Fruit fly (Drosophila melanogaster) whole organism, embryonic: ENCODE measurements around the gene CG31126.

Source experiments
- B-H1 ChIP-seq: fragments of 200-800 bp; sonication (Bioruptor generic); IDR thresholded peaks from 3 replicates; pipeline ENCODE4 v1.3.6; 2022; ENCODE audit warnings: missing biosample characterization, missing genetic modification characterization
- BtbVII ChIP-seq: fragments of 200-800 bp; sonication (Bioruptor generic); optimal IDR thresholded peaks from 3 replicates; lab custom pipeline; 2017; ENCODE audit warnings: missing biosample characterization, mild to moderate bottlenecking, missing genetic modification characterization
- CG10209 ChIP-seq: fragments of 200-800 bp; sonication (Bioruptor generic); optimal IDR thresholded peaks from 3 replicates; lab custom pipeline; 2017; ENCODE audit warnings: missing biosample characterization, mild to moderate bottlenecking, missing genetic modification characterization, missing genetic modification reagents
- CG10979 ChIP-seq: fragments of 200-800 bp; sonication (Bioruptor generic); optimal IDR thresholded peaks from 2 replicates; lab custom pipeline; 2018; ENCODE audit warnings: missing biosample characterization, mild to moderate bottlenecking, missing genetic modification characterization, moderate library complexity
- CG2712 ChIP-seq: fragments of 200-800 bp; optimal IDR thresholded peaks from 3 replicates; lab custom pipeline; 2019; ENCODE audit warnings: missing biosample characterization, mild to moderate bottlenecking, missing genetic modification characterization, moderate library complexity
- CG42726 ChIP-seq: fragments of 200-800 bp; sonication (Bioruptor generic); IDR thresholded peaks from 2 replicates; pipeline ENCODE4 v1.3.6; 2022; ENCODE audit warnings: missing biosample characterization, missing genetic modification characterization; ENCODE audit not compliant: partially characterized antibody
- CG4328 ChIP-seq: fragments of 200-800 bp; sonication (Bioruptor generic); optimal IDR thresholded peaks from 3 replicates; lab custom pipeline; 2017; ENCODE audit warnings: missing biosample characterization, missing genetic modification reagents, missing genetic modification characterization
- CG4404 ChIP-seq: fragments of 200-800 bp; sonication (Bioruptor generic); IDR thresholded peaks from 2 replicates; pipeline ENCODE4 v1.3.6; 2022; ENCODE audit warnings: missing biosample characterization, missing genetic modification characterization
- CG4424 ChIP-seq: fragments of 200-800 bp; sonication (Bioruptor generic); optimal IDR thresholded peaks from 3 replicates; lab custom pipeline; 2016; ENCODE audit warnings: missing biosample characterization, missing genetic modification characterization
- CG4820 ChIP-seq: fragments of 200-800 bp; sonication (Bioruptor generic); optimal IDR thresholded peaks from 3 replicates; lab custom pipeline; 2016; ENCODE audit warnings: missing biosample characterization, missing genetic modification characterization
- CG6791 ChIP-seq: fragments of 200-800 bp; sonication (Bioruptor generic); IDR thresholded peaks from 3 replicates; pipeline ENCODE4 v1.3.6; 2022; ENCODE audit warnings: missing biosample characterization, missing genetic modification characterization; ENCODE audit not compliant: partially characterized antibody
- CG7786 ChIP-seq: fragments of 200-800 bp; sonication (Bioruptor generic); optimal IDR thresholded peaks from 2 replicates; lab custom pipeline; 2016; ENCODE audit warnings: missing biosample characterization, missing genetic modification characterization
- CG9215 ChIP-seq: fragments of 200-800 bp; sonication (Bioruptor generic); IDR thresholded peaks from 2 replicates; pipeline ENCODE4 v1.3.6; 2022; ENCODE audit warnings: missing biosample characterization, missing genetic modification characterization
- CHES-1-like ChIP-seq: fragments of 200-800 bp; sonication (Bioruptor generic); optimal IDR thresholded peaks from 2 replicates; lab custom pipeline; 2016; ENCODE audit warnings: missing biosample characterization, missing genetic modification characterization
- Dbx ChIP-seq: fragments of 200-800 bp; sonication (Bioruptor generic); IDR thresholded peaks from 3 replicates; pipeline ENCODE4 v1.3.6; 2022; ENCODE audit warnings: missing biosample characterization, missing genetic modification characterization
- Gsc ChIP-seq: fragments of 200-800 bp; sonication (Bioruptor generic); IDR thresholded peaks from 2 replicates; pipeline ENCODE4 v1.3.6; 2022; ENCODE audit warnings: missing biosample characterization, missing genetic modification characterization
- Hmr ChIP-seq: fragments of 200-800 bp; sonication (Bioruptor generic); optimal IDR thresholded peaks from 3 replicates; lab custom pipeline; 2017; ENCODE audit warnings: mild to moderate bottlenecking, missing biosample characterization, missing genetic modification reagents, missing genetic modification characterization
- Hr3 ChIP-seq: fragments of 200-800 bp; sonication (Bioruptor generic); optimal IDR thresholded peaks from 3 replicates; lab custom pipeline; 2016; ENCODE audit warnings: missing biosample characterization, missing genetic modification characterization
- Hsf ChIP-seq: fragments of 200-800 bp; sonication (Bioruptor generic); optimal IDR thresholded peaks from 3 replicates; lab custom pipeline; 2016; ENCODE audit warnings: missing biosample characterization, missing genetic modification characterization
- Myb ChIP-seq: fragments of 200-800 bp; sonication (Bioruptor generic); optimal IDR thresholded peaks from 2 replicates; lab custom pipeline; 2016; ENCODE audit warnings: missing biosample characterization, missing genetic modification characterization
- NFAT ChIP-seq: fragments of 200-800 bp; sonication (Bioruptor generic); IDR thresholded peaks from 2 replicates; pipeline ENCODE4 v1.3.6; 2022; ENCODE audit warnings: missing biosample characterization, missing genetic modification characterization
- Oaz ChIP-seq: fragments of 200-800 bp; sonication (Bioruptor generic); IDR thresholded peaks from 2 replicates; pipeline ENCODE4 v1.3.6; 2022; ENCODE audit warnings: missing biosample characterization, missing genetic modification characterization
- Ravus ChIP-seq: fragments of 200-800 bp; sonication (Bioruptor generic); IDR thresholded peaks from 2 replicates; pipeline ENCODE4 v1.3.6; 2022; ENCODE audit warnings: missing biosample characterization, missing genetic modification characterization
- Ssrp ChIP-seq: fragments of 200-800 bp; sonication (Bioruptor generic); optimal IDR thresholded peaks from 2 replicates; lab custom pipeline; 2018; ENCODE audit warnings: missing biosample characterization, mild to moderate bottlenecking, missing genetic modification characterization, moderate library complexity
- Xbp1 ChIP-seq: fragments of 200-800 bp; sonication (Bioruptor generic); optimal IDR thresholded peaks from 3 replicates; lab custom pipeline; 2016; ENCODE audit warnings: missing biosample characterization, mild to moderate bottlenecking, missing genetic modification characterization
- aop ChIP-seq: fragments of 200-800 bp; sonication (Bioruptor generic); IDR thresholded peaks from 2 replicates; pipeline ENCODE4 v1.3.6; 2022; ENCODE audit warnings: missing biosample characterization, missing genetic modification characterization
- ato ChIP-seq: fragments of 200-800 bp; sonication (Bioruptor generic); IDR thresholded peaks from 2 replicates; pipeline ENCODE4 v1.3.6; 2022; ENCODE audit warnings: missing biosample characterization, missing genetic modification characterization; ENCODE audit not compliant: partially characterized antibody
- bcd ChIP-seq: fragments of 200-800 bp; sonication (Bioruptor generic); optimal IDR thresholded peaks from 2 replicates; lab custom pipeline; 2017; ENCODE audit warnings: missing biosample characterization, mild to moderate bottlenecking, missing genetic modification characterization
- cad ChIP-seq: fragments of >200 bp; optimal IDR thresholded peaks from 2 replicates; lab custom pipeline; 2017; ENCODE audit warnings: missing biosample characterization, missing genetic modification characterization
- cg ChIP-seq: fragments of 200-800 bp; sonication (Bioruptor generic); optimal IDR thresholded peaks from 3 replicates; lab custom pipeline; 2019; ENCODE audit warnings: missing biosample characterization, mild to moderate bottlenecking, missing genetic modification characterization, moderate library complexity
- chif ChIP-seq, 2 experiments: fragments of 200-800 bp; sonication (Bioruptor generic); optimal IDR thresholded peaks; 3 replicates each; lab custom pipeline; 2016; ENCODE audit warnings: missing biosample characterization in 2 of 2, missing genetic modification characterization in 2 of 2
- danr ChIP-seq: fragments of 200-800 bp; sonication (Bioruptor generic); IDR thresholded peaks from 2 replicates; pipeline ENCODE4 v1.3.6; 2022; ENCODE audit warnings: missing biosample characterization, missing genetic modification characterization
- eve ChIP-seq, 2 experiments: fragments of >200 bp; optimal IDR thresholded peaks; 2 replicates each; lab custom pipeline; 2017; ENCODE audit warnings: missing biosample characterization in 2 of 2, missing genetic modification characterization in 2 of 2
- eyg ChIP-seq: fragments of 200-800 bp; sonication (Bioruptor generic); optimal IDR thresholded peaks from 3 replicates; lab custom pipeline; 2016; ENCODE audit warnings: missing biosample characterization, missing genetic modification characterization
- gem ChIP-seq: fragments of 200-800 bp; sonication (Bioruptor generic); optimal IDR thresholded peaks from 2 replicates; lab custom pipeline; 2019; ENCODE audit warnings: missing biosample characterization, mild to moderate bottlenecking, missing genetic modification characterization, moderate library complexity
- ken ChIP-seq: fragments of 200-800 bp; sonication (Bioruptor generic); IDR thresholded peaks from 3 replicates; pipeline ENCODE4 v1.3.6; 2022; ENCODE audit warnings: missing biosample characterization, missing genetic modification characterization
- klu ChIP-seq: fragments of 200-800 bp; sonication (Bioruptor generic); IDR thresholded peaks from 2 replicates; pipeline ENCODE4 v1.3.6; 2022; ENCODE audit warnings: missing biosample characterization, missing genetic modification characterization
- kni ChIP-seq: fragments of 200-800 bp; sonication (Bioruptor generic); optimal IDR thresholded peaks from 3 replicates; lab custom pipeline; 2017; ENCODE audit warnings: mild to moderate bottlenecking, missing biosample characterization, missing genetic modification reagents, missing genetic modification characterization
- lbe ChIP-seq: fragments of 200-800 bp; sonication (Bioruptor generic); optimal IDR thresholded peaks from 2 replicates; lab custom pipeline; 2016; ENCODE audit warnings: missing biosample characterization, mild to moderate bottlenecking, missing genetic modification characterization
- lola ChIP-seq, 3 experiments: fragments of >200 bp in 2 of 3; fragments of 200-800 bp in 1 of 3; sonication (Bioruptor generic) in 1 of 3; optimal IDR thresholded peaks; 2 replicates each; lab custom pipeline; 2017 to 2019; ENCODE audit warnings: missing biosample characterization in 3 of 3, missing genetic modification characterization in 3 of 3, mild to moderate bottlenecking in 1 of 3, moderate library complexity in 1 of 3
- luna ChIP-seq: fragments of 200-800 bp; sonication (Bioruptor generic); optimal IDR thresholded peaks from 2 replicates; lab custom pipeline; 2016; ENCODE audit warnings: missing biosample characterization, missing genetic modification characterization
- maf-S ChIP-seq: fragments of 200-800 bp; sonication (Bioruptor generic); optimal IDR thresholded peaks from 2 replicates; lab custom pipeline; 2016; ENCODE audit warnings: missing biosample characterization, missing genetic modification characterization
- nau ChIP-seq: fragments of 200-800 bp; sonication (Bioruptor generic); optimal IDR thresholded peaks from 3 replicates; lab custom pipeline; 2017; ENCODE audit warnings: missing biosample characterization, mild to moderate bottlenecking, missing genetic modification characterization, missing genetic modification reagents
- nerfin-1 ChIP-seq: fragments of 200-800 bp; sonication (Bioruptor generic); optimal IDR thresholded peaks from 3 replicates; lab custom pipeline; 2019; ENCODE audit warnings: missing biosample characterization, mild to moderate bottlenecking, missing genetic modification characterization, moderate library complexity
- peb ChIP-seq: fragments of 200-800 bp; sonication (Bioruptor generic); IDR thresholded peaks from 2 replicates; pipeline ENCODE4 v1.3.6; 2022; ENCODE audit warnings: missing biosample characterization, missing genetic modification characterization
- pho ChIP-seq: fragments of 200-800 bp; sonication (Bioruptor generic); optimal IDR thresholded peaks from 2 replicates; lab custom pipeline; 2016; ENCODE audit warnings: missing biosample characterization, missing genetic modification characterization
- pros ChIP-seq: fragments of 200-800 bp; sonication (Bioruptor generic); optimal IDR thresholded peaks from 3 replicates; lab custom pipeline; 2019; ENCODE audit warnings: missing biosample characterization, mild to moderate bottlenecking, missing genetic modification characterization, moderate library complexity
- psq ChIP-seq: fragments of 200-800 bp; sonication (Bioruptor generic); optimal IDR thresholded peaks from 2 replicates; lab custom pipeline; 2017; ENCODE audit warnings: missing biosample characterization, missing genetic modification characterization
- pzg ChIP-seq: fragments of 200-800 bp; sonication (Bioruptor generic); optimal IDR thresholded peaks from 3 replicates; lab custom pipeline; 2018; ENCODE audit warnings: missing biosample characterization, mild to moderate bottlenecking, missing genetic modification characterization, moderate library complexity
- row ChIP-seq: fragments of 200-800 bp; sonication (Bioruptor generic); IDR thresholded peaks from 3 replicates; pipeline ENCODE4 v1.3.6; 2022; ENCODE audit warnings: missing biosample characterization, missing genetic modification characterization
- slou ChIP-seq: fragments of 200-800 bp; sonication (Bioruptor generic); optimal IDR thresholded peaks from 3 replicates; lab custom pipeline; 2016; ENCODE audit warnings: missing biosample characterization, missing genetic modification characterization
- tin ChIP-seq: fragments of 200-800 bp; sonication (Bioruptor generic); optimal IDR thresholded peaks from 3 replicates; lab custom pipeline; 2016; ENCODE audit warnings: missing biosample characterization, missing genetic modification characterization

Gene CG31126

DNA sequence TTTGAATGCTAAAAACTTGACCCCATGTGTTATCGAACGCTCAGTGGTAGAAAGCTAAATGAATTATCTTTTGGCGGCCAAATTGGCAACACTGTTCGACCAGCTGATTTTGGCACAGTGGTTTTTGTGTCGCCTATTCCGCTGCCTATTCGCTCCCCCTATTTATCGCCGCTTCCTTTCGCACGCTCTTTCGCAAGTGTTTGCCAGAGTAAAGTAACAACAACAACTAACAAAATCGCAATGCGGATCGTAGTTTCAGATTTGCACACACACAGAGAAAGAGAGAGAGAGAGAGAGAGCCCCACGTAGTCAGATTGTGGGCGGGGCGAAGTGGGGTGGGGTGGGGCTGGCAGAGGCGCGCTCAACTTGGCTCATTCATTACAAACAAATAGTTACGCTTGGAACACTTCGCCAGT lies 8.4 kb upstream of the CG31126 start (continued):
- TF ChIP-seq CG6791 = no peak
- no peak for TF ChIP-seq Ravus (GFP tag; lab: Robert Waterston, UW)
- no peak for TF ChIP-seq cad (GFP tag; lab: Kevin White, UChicago)
- TF ChIP-seq klu = no peak
- TF ChIP-seq row (GFP tag; lab: Robert Waterston, UW) = peak; percentile 63
- no peak for TF ChIP-seq pho
- no peak for TF ChIP-seq peb (GFP tag; lab: Robert Waterston, UW)
- TF ChIP-seq ken (GFP tag; lab: Robert Waterston, UW) = no peak
- TF ChIP-seq Xbp1 (GFP tag; lab: Kevin White, UChicago) = no peak
- no peak for TF ChIP-seq BtbVII (GFP tag; lab: Kevin White, UChicago)
- TF ChIP-seq pzg (GFP tag; lab: Kevin White, UChicago) = peak; percentile 51
- no peak for TF ChIP-seq lbe (GFP tag; lab: Kevin White, UChicago)
- TF ChIP-seq CG10979 = no peak
- TF ChIP-seq chif (GFP tag; optimal IDR thresholded peaks at IDR 0.05; lab: Kevin White, UChicago) = no peak
- no peak for TF ChIP-seq CG4424 (GFP tag; lab: Kevin White, UChicago)
- no peak for TF ChIP-seq aop (GFP tag; lab: Robert Waterston, UW)
- TF ChIP-seq B-H1 = no peak
- TF ChIP-seq eve (GFP tag; optimal IDR thresholded peaks at IDR 0.05; lab: Kevin White, UChicago) = no peak
- TF ChIP-seq Hmr = peak; percentile 26
- TF ChIP-seq eyg = no peak
- TF ChIP-seq Ssrp (tag; lab: Kevin White, UChicago) = no peak
- TF ChIP-seq Gsc (GFP tag; lab: Robert Waterston, UW) = no peak
- TF ChIP-seq CG9215 (GFP tag; lab: Robert Waterston, UW) = no peak
- TF ChIP-seq nerfin-1 (tag; lab: Kevin White, UChicago) = no peak
- TF ChIP-seq Myb (GFP tag; lab: Kevin White, UChicago) = no peak
- TF ChIP-seq psq (GFP tag; lab: Kevin White, UChicago) = peak; percentile 67
- TF ChIP-seq nau (GFP tag; lab: Kevin White, UChicago) = no peak
- TF ChIP-seq CG2712 (tag; lab: Kevin White, UChicago) = no peak
- no peak for TF ChIP-seq CG10209 (GFP tag; lab: Kevin White, UChicago)
- TF ChIP-seq ato (GFP tag; lab: Robert Waterston, UW) = no peak
- no peak for TF ChIP-seq luna
- no peak for TF ChIP-seq Hsf (GFP tag; lab: Kevin White, UChicago)
- no peak for TF ChIP-seq gem (tag; lab: Kevin White, UChicago)
- no peak for TF ChIP-seq CG7786 (GFP tag; lab: Kevin White, UChicago)
- no peak for TF ChIP-seq kni (GFP tag; lab: Kevin White, UChicago)
- no peak for TF ChIP-seq pros (GFP tag; lab: Kevin White, UChicago)
- no peak for TF ChIP-seq CG4404 (GFP tag; lab: Robert Waterston, UW)
- no peak for TF ChIP-seq Oaz (GFP tag; lab: Robert Waterston, UW)
- TF ChIP-seq lola (GFP tag; optimal IDR thresholded peaks at IDR 0.05; lab: Kevin White, UChicago) = no peak
- peak; percentile 61; the same call in 2 of the 3 replicates for TF ChIP-seq Dbx (GFP tag; lab: Robert Waterston, UW)
- no peak for TF ChIP-seq CG4328
- TF ChIP-seq CG42726 = no peak
- no peak for TF ChIP-seq CHES-1-like (GFP tag; lab: Kevin White, UChicago)
- TF ChIP-seq maf-S (GFP tag; lab: Kevin White, UChicago) = no peak
- TF ChIP-seq Hr3 = no peak
- no peak for TF ChIP-seq slou (GFP tag; lab: Kevin White, UChicago)
- no peak for TF ChIP-seq CG4820 (GFP tag; lab: Kevin White, UChicago)
- no peak for TF ChIP-seq bcd (GFP tag; lab: Kevin White, UChicago)
- TF ChIP-seq cg (GFP tag; lab: Kevin White, UChicago) = peak; percentile 61
- peak; percentile 12; the same call in 1 of the 2 replicates for TF ChIP-seq NFAT (GFP tag; lab: Robert Waterston, UW)
- TF ChIP-seq danr = no peak
- no peak for TF ChIP-seq tin (GFP tag; lab: Kevin White, UChicago)
